Worm (Caenorhabditis elegans): Measurements from ENCODE around the gene srz-15.
A peak's percentile ranks its signal among the peaks of the same experiment; 100 is the strongest.
"Not testable (repeated sequence)": the region's sequence is repeated elsewhere in the genome, so short reads cannot be mapped to it uniquely, and the experiment has no call there.

srz-15 gene

DNA sequence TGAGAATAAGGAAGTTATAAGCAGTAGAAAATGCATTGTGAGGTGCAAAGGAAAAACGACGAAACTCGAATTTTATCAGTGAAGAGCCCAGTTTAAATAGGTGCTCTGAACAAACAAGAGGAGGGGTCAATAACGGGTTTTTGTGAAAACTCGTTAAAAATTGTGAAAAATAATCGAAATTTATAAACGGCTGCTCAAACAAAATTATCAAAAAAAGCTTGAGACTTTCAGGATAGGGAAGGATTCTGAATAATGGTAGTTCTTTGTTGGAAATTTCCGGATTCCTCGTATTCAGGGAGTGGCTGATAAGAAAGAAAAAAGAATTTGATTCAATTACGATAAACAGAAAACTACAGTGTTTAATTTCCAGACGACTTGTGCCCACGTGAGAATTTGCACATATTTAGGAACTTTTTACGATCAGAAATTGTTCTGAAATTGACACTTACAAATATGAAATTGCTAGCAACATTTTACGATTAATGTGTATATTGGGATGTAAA lies 44.1 kb upstream of the srz-15 start, which contains the start of gene clec-187:
Gene clec-187 (minus strand): TSS at position 51 of the 503 bp plus-strand sequence.
- TF ChIP-seq ceh-82 (tag; optimal IDR thresholded peaks at IDR 0.05) (no peak), lin-13 (GFP tag; optimal IDR thresholded peaks at IDR 0.05) (no peak), dmd-4 (tag; optimal IDR thresholded peaks at IDR 0.05) (no peak), fos-1 (tag; optimal IDR thresholded peaks at IDR 0.05) (peak; percentile 9), ztf-1 (GFP tag; conservative IDR thresholded peaks at IDR 0.05) (no peak), R02D3.7 (tag; optimal IDR thresholded peaks at IDR 0.05) (no peak), nhr-11 (tag; optimal IDR thresholded peaks at IDR 0.05) (no peak)

DNA sequence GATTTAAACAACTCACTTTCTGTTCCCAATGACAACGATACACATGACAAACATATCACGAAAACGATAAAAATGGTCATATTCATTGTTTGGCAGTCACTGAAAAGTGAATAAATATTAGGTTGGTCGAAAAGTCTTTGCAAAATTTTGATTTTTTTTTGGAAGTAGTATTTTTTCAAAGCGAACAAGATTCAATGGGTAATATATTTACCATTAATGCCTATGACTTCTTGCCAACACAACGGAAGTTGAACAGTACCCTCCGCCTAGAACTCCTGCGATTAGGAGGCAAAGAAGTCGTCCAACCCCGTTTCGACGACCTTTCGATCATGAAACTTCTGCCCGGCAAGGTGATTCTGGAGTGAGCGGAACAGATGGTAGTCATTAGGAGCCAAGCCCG lies 40.3 kb upstream of the srz-15 start, which contains the start of gene ZK896.1:
Gene ZK896.1 (minus strand): TSS at position 101 of the 400 bp plus-strand sequence.
- TF ChIP-seq ztf-1 (GFP tag; conservative IDR thresholded peaks at IDR 0.05); ceh-82 (tag; optimal IDR thresholded peaks at IDR 0.05); skn-1 (tag; optimal IDR thresholded peaks at IDR 0.05): not testable (repeated sequence)

DNA sequence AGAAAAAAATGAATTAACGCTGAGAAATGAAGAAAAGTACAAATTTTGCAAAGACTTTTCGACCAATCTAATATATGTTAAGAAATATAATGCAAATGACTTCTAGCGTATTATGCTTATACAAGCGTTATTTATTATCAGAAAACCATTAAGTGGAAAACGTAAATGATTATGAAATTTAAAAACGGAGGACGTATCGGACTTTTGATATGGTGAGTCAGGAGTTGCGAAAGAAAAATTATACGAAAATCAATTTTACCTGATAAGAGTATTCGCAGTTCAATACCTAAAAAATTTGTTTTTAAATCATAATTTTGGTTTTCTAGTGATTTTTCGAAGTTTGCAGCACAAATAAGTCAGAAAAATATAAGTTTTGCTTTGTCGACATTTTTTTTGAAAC lies 39.0 kb upstream of the srz-15 start:
- TF ChIP-seq fos-1 (tag; optimal IDR thresholded peaks at IDR 0.05), result peak; percentile 85
- TF ChIP-seq mdl-1 (tag; optimal IDR thresholded peaks at IDR 0.05), result no peak
- peak; percentile 31 for TF ChIP-seq sma-9 (GFP tag; optimal IDR thresholded peaks at IDR 0.05)
- no peak for TF ChIP-seq sma-9 (tag; optimal IDR thresholded peaks at IDR 0.05)
- no peak for TF ChIP-seq blmp-1 (tag; optimal IDR thresholded peaks at IDR 0.05; ENCODE audit: insufficient read depth)

DNA sequence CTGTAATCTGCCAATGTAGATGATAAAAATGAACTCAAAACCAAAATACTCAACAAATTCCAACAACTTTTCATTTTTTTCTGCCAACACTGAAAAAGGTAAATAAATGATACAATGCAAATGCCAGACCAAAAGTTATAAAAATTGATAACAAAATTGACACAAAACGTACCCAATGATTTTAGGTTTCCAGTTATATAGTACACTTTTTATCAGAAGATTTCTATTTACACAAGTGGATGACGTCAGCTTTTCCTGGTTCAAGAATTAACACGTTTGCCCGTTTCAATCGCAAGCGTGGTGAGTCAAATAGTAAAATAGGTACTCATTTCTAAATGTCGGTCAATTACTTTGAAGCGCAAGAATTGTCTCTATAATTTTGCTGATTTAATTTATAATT lies 36.0 kb upstream of the srz-15 start, which contains the start of gene ZK896.5:
Gene ZK896.5 (minus strand): TSS at position 89 of the 400 bp plus-strand sequence.
- no peak for TF ChIP-seq unc-62 (GFP tag; optimal IDR thresholded peaks at IDR 0.05)
- TF ChIP-seq lin-13 (GFP tag; optimal IDR thresholded peaks at IDR 0.05), result no peak
- TF ChIP-seq ceh-16 (tag; optimal IDR thresholded peaks at IDR 0.05), result no peak
- no peak for TF ChIP-seq lsy-2 (tag; optimal IDR thresholded peaks at IDR 0.05)
- peak; percentile 88 for TF ChIP-seq fos-1 (tag; optimal IDR thresholded peaks at IDR 0.05)
- no peak for TF ChIP-seq ama-1 (optimal IDR thresholded peaks at IDR 0.05)
- no peak for TF ChIP-seq nhr-21 (tag; optimal IDR thresholded peaks at IDR 0.05)
- TF ChIP-seq dmd-4 (tag; optimal IDR thresholded peaks at IDR 0.05), result no peak
- TF ChIP-seq ztf-11 (tag; optimal IDR thresholded peaks at IDR 0.05), result no peak
- TF ChIP-seq nhr-129 (tag; optimal IDR thresholded peaks at IDR 0.05), result no peak
- no peak for TF ChIP-seq nhr-237 (tag; optimal IDR thresholded peaks at IDR 0.05)
- TF ChIP-seq mbf-1 (tag; optimal IDR thresholded peaks at IDR 0.05), result no peak
- TF ChIP-seq crh-2 (tag; optimal IDR thresholded peaks at IDR 0.05), result peak; percentile 18
- TF ChIP-seq snpc-4 (tag; optimal IDR thresholded peaks at IDR 0.05), result no peak
- no peak for TF ChIP-seq nhr-77 (tag; optimal IDR thresholded peaks at IDR 0.05)
- peak; percentile 84 for TF ChIP-seq sma-9 (GFP tag; optimal IDR thresholded peaks at IDR 0.05)
- no peak for TF ChIP-seq sma-9 (tag; optimal IDR thresholded peaks at IDR 0.05)
- no peak for TF ChIP-seq C34F6.9 (tag; optimal IDR thresholded peaks at IDR 0.05)
- TF ChIP-seq lin-11 (tag; optimal IDR thresholded peaks at IDR 0.05), result no peak

DNA sequence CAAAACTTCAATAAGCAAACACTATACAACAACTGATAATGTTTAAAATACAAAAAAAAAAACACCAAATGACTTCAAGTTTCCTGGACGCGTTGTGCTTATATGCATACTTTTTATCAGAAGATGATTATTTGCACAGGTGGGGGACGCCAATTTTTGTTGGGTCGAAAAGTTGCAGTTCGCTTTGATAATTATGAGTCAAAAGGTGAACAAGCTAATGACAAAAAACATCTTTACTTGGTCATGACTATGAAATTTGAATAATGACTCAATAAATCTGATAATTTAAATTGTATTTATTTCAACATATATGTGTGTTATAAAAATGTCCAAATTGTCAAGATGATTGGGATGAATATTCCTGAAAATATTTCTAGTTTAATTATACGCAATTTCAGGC lies 32.4 kb upstream of the srz-15 start, which contains the start of gene ZK896.4:
Gene ZK896.4 (minus strand): TSS at position 101 of the 400 bp plus-strand sequence.
- TF ChIP-seq nhr-21 (tag; optimal IDR thresholded peaks at IDR 0.05) (no peak), ceh-82 (tag; optimal IDR thresholded peaks at IDR 0.05) (no peak), unc-55 (GFP tag; optimal IDR thresholded peaks at IDR 0.05) (no peak), R02D3.7 (tag; optimal IDR thresholded peaks at IDR 0.05) (no peak), ama-1 (optimal IDR thresholded peaks at IDR 0.05) (no peak), alr-1 (tag; optimal IDR thresholded peaks at IDR 0.05) (no peak), blmp-1 (tag; optimal IDR thresholded peaks at IDR 0.05; ENCODE audit: insufficient read depth) (no peak), dmd-4 (tag; optimal IDR thresholded peaks at IDR 0.05) (no peak), zag-1 (tag; optimal IDR thresholded peaks at IDR 0.05) (no peak)

DNA sequence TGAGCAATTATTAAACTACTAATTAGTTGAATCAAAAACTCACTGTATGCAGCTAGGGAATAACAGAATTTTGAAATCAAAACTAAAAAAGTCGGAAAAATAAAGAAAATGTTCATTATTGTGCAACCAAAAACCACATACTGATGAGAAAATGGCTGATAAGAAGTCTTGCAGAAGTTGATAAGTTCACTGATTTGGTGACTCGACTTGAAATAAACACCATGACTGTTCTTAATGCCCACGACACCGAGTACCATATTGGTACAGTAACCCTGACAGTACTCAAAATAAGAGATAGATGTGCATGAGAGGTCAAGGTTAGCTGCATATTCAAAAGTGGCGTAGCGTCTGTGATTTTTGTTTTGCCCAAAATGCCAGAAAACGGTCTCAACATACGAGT lies 29.6 kb upstream of the srz-15 start:
- TF ChIP-seq fos-1 (tag; optimal IDR thresholded peaks at IDR 0.05) (peak; percentile 67), gmeb-1 (tag; optimal IDR thresholded peaks at IDR 0.05) (no peak), zag-1 (tag; optimal IDR thresholded peaks at IDR 0.05) (no peak)

DNA sequence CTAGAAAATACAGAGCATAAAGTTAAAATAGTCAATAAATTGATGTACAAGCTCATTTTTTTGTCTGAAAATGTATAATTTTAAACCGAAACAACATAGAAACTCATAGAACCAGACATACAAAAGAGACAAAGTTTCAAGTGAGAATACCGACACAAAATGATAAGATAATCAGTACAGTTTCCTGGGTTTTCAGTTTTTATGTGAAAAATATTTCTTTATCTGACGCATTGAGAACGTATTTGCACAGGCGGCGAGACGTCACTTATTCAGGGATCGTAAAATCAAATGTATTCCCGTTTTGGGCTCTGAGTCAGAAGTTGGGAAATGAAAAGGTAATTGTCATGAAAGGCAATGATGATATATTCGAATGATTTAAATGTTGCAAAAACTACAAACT lies 25.1 kb upstream of the srz-15 start, which contains the start of gene K08D8.6:
Gene K08D8.6 (minus strand): TSS at position 64 of the 400 bp plus-strand sequence.
- TF ChIP-seq aly-2 (tag; optimal IDR thresholded peaks at IDR 0.05) (no peak), C34F6.9 (tag; optimal IDR thresholded peaks at IDR 0.05) (no peak), nhr-6 (tag; optimal IDR thresholded peaks at IDR 0.05) (no peak), ztf-4 (tag; optimal IDR thresholded peaks at IDR 0.05) (no peak), nhr-237 (tag; optimal IDR thresholded peaks at IDR 0.05) (no peak), mab-5 (tag; optimal IDR thresholded peaks at IDR 0.05) (no peak), dmd-4 (tag; optimal IDR thresholded peaks at IDR 0.05) (no peak), elt-1 (tag; optimal IDR thresholded peaks at IDR 0.05) (no peak), ceh-82 (tag; optimal IDR thresholded peaks at IDR 0.05) (no peak), nhr-12 (tag; optimal IDR thresholded peaks at IDR 0.05) (no peak), mdl-1 (tag; optimal IDR thresholded peaks at IDR 0.05) (no peak), sma-3 (GFP tag; optimal IDR thresholded peaks at IDR 0.05) (no peak), egl-27 (tag; optimal IDR thresholded peaks at IDR 0.05) (no peak), crh-2 (tag; optimal IDR thresholded peaks at IDR 0.05) (no peak), fos-1 (tag; optimal IDR thresholded peaks at IDR 0.05) (peak; percentile 96), ceh-16 (tag; optimal IDR thresholded peaks at IDR 0.05) (no peak), lsy-2 (tag; optimal IDR thresholded peaks at IDR 0.05) (no peak), elt-3 (tag; optimal IDR thresholded peaks at IDR 0.05) (no peak), peb-1 (tag; optimal IDR thresholded peaks at IDR 0.05) (no peak), sma-9 (GFP tag; optimal IDR thresholded peaks at IDR 0.05) (peak; percentile 70), sma-9 (tag; optimal IDR thresholded peaks at IDR 0.05) (no peak)
